Worm (Caenorhabditis elegans): Measurements from ENCODE around the gene Y71H2AM.6.

ce11 chrIII:2781833-2782232, 977 bp downstream of the Y71H2AM.6 start:
- TF ChIP-seq him-1 (tag; optimal IDR thresholded peaks at IDR 0.05), result no peak
- no peak for TF ChIP-seq dao-5 (tag; optimal IDR thresholded peaks at IDR 0.05)
- TF ChIP-seq W03F9.2 (tag; optimal IDR thresholded peaks at IDR 0.05), result no peak
